Fruit fly (Drosophila melanogaster): ENCODE results near the gene fz2.

The fz2 gene

dm6 chr3L:19225687-19226086 lies 9.5 kb downstream of the fz2 start:
- TF ChIP-seq kni (GFP tag; optimal IDR thresholded peaks at IDR 0.05) (no peak), crol (GFP tag; IDR thresholded peaks at IDR 0.05) (no peak), CG6254 (GFP tag; optimal IDR thresholded peaks at IDR 0.05) (no peak), CG1832 (GFP tag; optimal IDR thresholded peaks at IDR 0.05) (no peak), CG32767 (GFP tag; IDR thresholded peaks at IDR 0.05) (no peak), sug (tag; optimal IDR thresholded peaks at IDR 0.05) (no peak), Awh (GFP tag; IDR thresholded peaks at IDR 0.05) (peak; percentile 85), Hsf (GFP tag; optimal IDR thresholded peaks at IDR 0.05) (no peak), ind (GFP tag; optimal IDR thresholded peaks at IDR 0.05) (no peak), Bgb (GFP tag; IDR thresholded peaks at IDR 0.05; ENCODE audit: partially characterized antibody) (no peak), CG7372 (GFP tag; IDR thresholded peaks at IDR 0.05) (no peak), pan (optimal IDR thresholded peaks at IDR 0.05) (no peak), pan (GFP tag; optimal IDR thresholded peaks at IDR 0.05 in 1 of 2, IDR thresholded peaks at IDR 0.05 in 1 of 2) (peak in 1 of 2 experiments; percentile 57), Pdp1 (GFP tag; optimal IDR thresholded peaks at IDR 0.05) (peak in 1 of 2 experiments; percentile 28), crc (GFP tag; optimal IDR thresholded peaks at IDR 0.05) (no peak), CG13775 (GFP tag; optimal IDR thresholded peaks at IDR 0.05) (no peak), MTF-1 (GFP tag; optimal IDR thresholded peaks at IDR 0.05; ENCODE audit: borderline replicate concordance) (no peak), Adf1 (GFP tag; IDR thresholded peaks at IDR 0.05) (no peak), CG16863 (GFP tag; optimal IDR thresholded peaks at IDR 0.05) (no peak), CG30403 (GFP tag; optimal IDR thresholded peaks at IDR 0.05) (no peak), CG12744 (GFP tag; optimal IDR thresholded peaks at IDR 0.05) (no peak), ase (GFP tag; IDR thresholded peaks at IDR 0.05) (no peak), ERR (GFP tag; optimal IDR thresholded peaks at IDR 0.05) (no peak), CG5245 (GFP tag; optimal IDR thresholded peaks at IDR 0.05) (no peak), Ravus (GFP tag; IDR thresholded peaks at IDR 0.05) (no peak), Camta (GFP tag; optimal IDR thresholded peaks at IDR 0.05) (no peak), CG13123 (GFP tag; optimal IDR thresholded peaks at IDR 0.05) (no peak), CG13624 (GFP tag; optimal IDR thresholded peaks at IDR 0.05) (no peak), CG7839 (tag; optimal IDR thresholded peaks at IDR 0.05) (no peak), pzg (GFP tag; optimal IDR thresholded peaks at IDR 0.05) (no peak), pho (GFP tag; optimal IDR thresholded peaks at IDR 0.05) (no peak), dan (GFP tag; IDR thresholded peaks at IDR 0.05) (no peak), CG18262 (tag; optimal IDR thresholded peaks at IDR 0.05) (no peak), vvl (GFP tag; IDR thresholded peaks at IDR 0.05) (peak; percentile 58; the same call in 1 of the 2 replicates), CG30020 (tag; optimal IDR thresholded peaks at IDR 0.05) (no peak), lov (optimal IDR thresholded peaks at IDR 0.05) (no peak), lov (GFP tag; IDR thresholded peaks at IDR 0.05) (no peak), dati (GFP tag; IDR thresholded peaks at IDR 0.05) (no peak), usp (GFP tag; optimal IDR thresholded peaks at IDR 0.05) (no peak), Vsx1 (GFP tag; optimal IDR thresholded peaks at IDR 0.05) (peak; percentile 52)

DNA sequence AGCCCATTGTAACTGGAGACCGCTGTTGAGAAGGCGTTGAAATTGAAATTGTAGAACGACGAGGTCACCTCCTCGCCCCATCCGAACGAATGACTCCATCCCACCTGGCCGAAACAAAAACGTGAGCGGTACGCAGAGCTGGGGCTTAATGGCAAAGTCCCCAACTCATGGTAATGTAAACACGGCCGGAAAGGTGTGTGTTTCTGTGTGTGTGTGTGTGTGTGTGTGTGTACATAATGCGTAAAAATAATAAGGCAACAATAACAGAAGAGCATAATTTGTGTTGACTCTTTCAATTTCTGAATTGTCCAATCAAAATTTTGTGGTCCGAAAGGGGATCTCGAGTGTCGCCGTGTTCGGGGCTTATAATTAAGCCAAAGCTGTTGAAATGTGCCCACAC lies 13.7 kb downstream of the fz2 start:
- TF ChIP-seq kni (GFP tag; optimal IDR thresholded peaks at IDR 0.05) (peak; percentile 0), CG12299 (tag; optimal IDR thresholded peaks at IDR 0.05) (no peak), Gsc (GFP tag; IDR thresholded peaks at IDR 0.05) (no peak), Hey (tag; optimal IDR thresholded peaks at IDR 0.05) (no peak), Atf6 (GFP tag; IDR thresholded peaks at IDR 0.05) (0 out of 2 replicates have a peak, but pooled peaks have one; percentile 11), Awh (GFP tag; IDR thresholded peaks at IDR 0.05) (peak; percentile 51; the same call in 1 of the 2 replicates), tap (tag; optimal IDR thresholded peaks at IDR 0.05) (no peak), CG34224 (GFP tag; IDR thresholded peaks at IDR 0.05; ENCODE audit: partially characterized antibody) (no peak), CG9727 (GFP tag; optimal IDR thresholded peaks at IDR 0.05) (no peak), gce (GFP tag; IDR thresholded peaks at IDR 0.05) (0 out of 3 replicates have a peak, but pooled peaks have one; percentile 24), CG4707 (GFP tag; optimal IDR thresholded peaks at IDR 0.05) (no peak), ci (GFP tag; IDR thresholded peaks at IDR 0.05) (0 out of 3 replicates have a peak, but pooled peaks have one; percentile 21), CG13894 (tag; optimal IDR thresholded peaks at IDR 0.05) (peak; percentile 43), chinmo (GFP tag; IDR thresholded peaks at IDR 0.05; ENCODE audit: partially characterized antibody) (0 out of 4 replicates have a peak, but pooled peaks have one; percentile 45), Neu2 (GFP tag; optimal IDR thresholded peaks at IDR 0.05; ENCODE audit: borderline replicate concordance) (no peak), vfl (GFP tag; optimal IDR thresholded peaks at IDR 0.05) (no peak)
